Fruit fly (Drosophila melanogaster) whole organism, prepupa: ENCODE results near the gene CG15027.

Experiments
- Blimp-1 ChIP-seq: fragments of 200-800 bp; sonication (Bioruptor generic); optimal IDR thresholded peaks from 3 replicates; lab custom pipeline; 2017; ENCODE audit warnings: missing biosample characterization, missing genetic modification characterization, mild to moderate bottlenecking, moderate library complexity, missing genetic modification reagents
- CG10631 ChIP-seq: fragments of 200-800 bp; sonication (Bioruptor generic); optimal IDR thresholded peaks from 2 replicates; lab custom pipeline; 2016; ENCODE audit warnings: missing biosample characterization, missing genetic modification characterization
- CG10669 ChIP-seq: fragments of 200-800 bp; sonication (Bioruptor generic); optimal IDR thresholded peaks from 3 replicates; lab custom pipeline; 2018; ENCODE audit warnings: missing biosample characterization, mild to moderate bottlenecking, missing genetic modification characterization, moderate library complexity
- CG11294 ChIP-seq: fragments of 200-800 bp; sonication (Bioruptor generic); IDR thresholded peaks from 2 replicates; pipeline ENCODE4 v1.3.6; 2022; ENCODE audit warnings: missing biosample characterization, missing genetic modification characterization
- CG11762 ChIP-seq: fragments of 200-800 bp; sonication (Bioruptor generic); optimal IDR thresholded peaks from 3 replicates; lab custom pipeline; 2016; ENCODE audit warnings: missing biosample characterization, missing genetic modification characterization; ENCODE audit not compliant: insufficient read depth
- CG11902 ChIP-seq: fragments of 200-800 bp; sonication (Bioruptor generic); optimal IDR thresholded peaks from 3 replicates; lab custom pipeline; 2016; ENCODE audit warnings: missing biosample characterization, missing genetic modification characterization
- CG15336 ChIP-seq: fragments of 200-800 bp; sonication (Bioruptor generic); IDR thresholded peaks from 2 replicates; pipeline ENCODE4 v1.3.6; 2022; ENCODE audit warnings: missing biosample characterization, missing genetic modification characterization
- CG1621 ChIP-seq: fragments of 200-800 bp; sonication (Bioruptor generic); optimal IDR thresholded peaks from 3 replicates; lab custom pipeline; 2018; ENCODE audit warnings: missing biosample characterization, mild to moderate bottlenecking, missing genetic modification characterization
- CG32006 ChIP-seq: fragments of 200-800 bp; sonication (Bioruptor generic); optimal IDR thresholded peaks from 3 replicates; lab custom pipeline; 2017; ENCODE audit warnings: missing biosample characterization, mild to moderate bottlenecking, missing genetic modification characterization
- CG3919 ChIP-seq: fragments of 200-800 bp; sonication (Bioruptor generic); optimal IDR thresholded peaks from 3 replicates; lab custom pipeline; 2016; ENCODE audit warnings: missing biosample characterization, missing genetic modification characterization
- CG4318 ChIP-seq: fragments of 200-800 bp; sonication (Bioruptor generic); optimal IDR thresholded peaks from 3 replicates; lab custom pipeline; 2017; ENCODE audit warnings: missing biosample characterization, mild to moderate bottlenecking, missing genetic modification characterization
- CG6163 ChIP-seq: fragments of 200-800 bp; sonication (Bioruptor generic); IDR thresholded peaks from 3 replicates; pipeline ENCODE4 v1.3.6; 2022; ENCODE audit warnings: missing biosample characterization, missing genetic modification characterization
- CG6792 ChIP-seq: fragments of 200-800 bp; sonication (Bioruptor generic); optimal IDR thresholded peaks from 3 replicates; lab custom pipeline; 2016; ENCODE audit warnings: missing biosample characterization, missing genetic modification characterization
- CG6808 ChIP-seq: fragments of 200-800 bp; sonication (Bioruptor generic); optimal IDR thresholded peaks from 3 replicates; lab custom pipeline; 2017; ENCODE audit warnings: missing biosample characterization, missing genetic modification characterization, mild to moderate bottlenecking, moderate library complexity, missing genetic modification reagents
- CG6854 ChIP-seq: fragments of 200-800 bp; sonication (Bioruptor generic); optimal IDR thresholded peaks from 2 replicates; lab custom pipeline; 2017; ENCODE audit warnings: missing biosample characterization, mild to moderate bottlenecking, missing genetic modification characterization
- CG7368 ChIP-seq: fragments of 200-800 bp; sonication (Bioruptor generic); optimal IDR thresholded peaks from 3 replicates; lab custom pipeline; 2016; ENCODE audit warnings: missing biosample characterization, missing genetic modification characterization
- CG8119 ChIP-seq: fragments of 200-800 bp; sonication (Bioruptor generic); IDR thresholded peaks from 3 replicates; pipeline ENCODE4 v1.3.6; 2022; ENCODE audit warnings: missing biosample characterization, missing genetic modification characterization
- CG8319 ChIP-seq: fragments of 200-800 bp; sonication (Bioruptor generic); optimal IDR thresholded peaks from 3 replicates; lab custom pipeline; 2016; ENCODE audit warnings: missing biosample characterization, missing genetic modification characterization
- CG8632 ChIP-seq: fragments of 200-800 bp; sonication (Bioruptor generic); optimal IDR thresholded peaks from 3 replicates; lab custom pipeline; 2016; ENCODE audit warnings: missing biosample characterization, missing genetic modification characterization
- CG9139 ChIP-seq: fragments of 200-800 bp; sonication (Bioruptor generic); optimal IDR thresholded peaks from 3 replicates; lab custom pipeline; 2017; ENCODE audit warnings: missing biosample characterization, mild to moderate bottlenecking, missing genetic modification characterization
- Eip78C ChIP-seq: fragments of 200-800 bp; sonication (Bioruptor generic); peaks from one replicate; lab custom pipeline; 2016; ENCODE audit warnings: missing biosample characterization, missing genetic modification characterization
- Ets21C ChIP-seq: fragments of 200-800 bp; sonication (Bioruptor generic); optimal IDR thresholded peaks from 3 replicates; lab custom pipeline; 2016; ENCODE audit warnings: missing biosample characterization, missing genetic modification characterization
- Ets96B ChIP-seq: fragments of 200-800 bp; optimal IDR thresholded peaks from 2 replicates; lab custom pipeline; 2019; ENCODE audit warnings: missing biosample characterization, mild to moderate bottlenecking, missing genetic modification characterization, moderate library complexity
- Hr38 ChIP-seq: sonication (Bioruptor generic); optimal IDR thresholded peaks from 2 replicates; lab custom pipeline; 2016; ENCODE audit warnings: missing biosample characterization, missing genetic modification characterization
- Hr39 ChIP-seq: fragments of 200-800 bp; sonication (Bioruptor generic); optimal IDR thresholded peaks from 2 replicates; lab custom pipeline; 2016; ENCODE audit warnings: missing biosample characterization, missing genetic modification characterization
- Lpt ChIP-seq: fragments of 200-800 bp; sonication (Bioruptor generic); optimal IDR thresholded peaks from 3 replicates; lab custom pipeline; 2016; ENCODE audit warnings: missing biosample characterization, missing genetic modification characterization
- Met ChIP-seq: fragments of 200-800 bp; sonication (Bioruptor generic); optimal IDR thresholded peaks from 3 replicates; lab custom pipeline; 2016; ENCODE audit warnings: missing biosample characterization, missing genetic modification characterization
- Sox102F ChIP-seq: fragments of 200-800 bp; sonication (Bioruptor generic); optimal IDR thresholded peaks from 2 replicates; lab custom pipeline; 2016; ENCODE audit warnings: missing biosample characterization, mild to moderate bottlenecking, missing genetic modification characterization
- Sox14 ChIP-seq: fragments of 200-800 bp; sonication (Bioruptor generic); optimal IDR thresholded peaks from 3 replicates; lab custom pipeline; 2016; ENCODE audit warnings: missing biosample characterization, missing genetic modification characterization
- Sox15 ChIP-seq: fragments of 200-800 bp; sonication (Bioruptor generic); optimal IDR thresholded peaks from 3 replicates; lab custom pipeline; 2016; ENCODE audit warnings: missing biosample characterization, missing genetic modification characterization
- achi ChIP-seq: fragments of 200-800 bp; sonication (Bioruptor generic); optimal IDR thresholded peaks from 3 replicates; lab custom pipeline; 2016; ENCODE audit warnings: missing biosample characterization, missing genetic modification characterization
- cyc ChIP-seq: fragments of 200-800 bp; sonication (Bioruptor generic); optimal IDR thresholded peaks from 3 replicates; lab custom pipeline; 2016; ENCODE audit warnings: missing biosample characterization, missing genetic modification characterization
- dac ChIP-seq: fragments of 200-800 bp; sonication (Bioruptor generic); optimal IDR thresholded peaks from 2 replicates; lab custom pipeline; 2017; ENCODE audit warnings: missing biosample characterization, mild to moderate bottlenecking, missing genetic modification characterization
- eg ChIP-seq: fragments of 200-800 bp; sonication (Bioruptor generic); IDR thresholded peaks from 3 replicates; pipeline ENCODE4 v1.3.6; 2022; ENCODE audit warnings: missing biosample characterization, missing genetic modification characterization
- esn ChIP-seq: fragments of 200-800 bp; sonication (Bioruptor generic); optimal IDR thresholded peaks from 2 replicates; lab custom pipeline; 2016; ENCODE audit warnings: missing biosample characterization, mild to moderate bottlenecking, missing genetic modification characterization, moderate library complexity
- fd59A ChIP-seq: fragments of 200-800 bp; sonication (Bioruptor generic); optimal IDR thresholded peaks from 2 replicates; lab custom pipeline; 2017; ENCODE audit warnings: missing biosample characterization, mild to moderate bottlenecking, missing genetic modification characterization, missing genetic modification reagents
- fkh ChIP-seq: fragments of 200-800 bp; sonication (Bioruptor generic); optimal IDR thresholded peaks from 3 replicates; lab custom pipeline; 2017; ENCODE audit warnings: missing biosample characterization, mild to moderate bottlenecking, missing genetic modification characterization, moderate library complexity
- lz ChIP-seq: fragments of 200-800 bp; sonication (Bioruptor generic); optimal IDR thresholded peaks from 3 replicates; lab custom pipeline; 2016; ENCODE audit warnings: missing biosample characterization, missing genetic modification characterization
- pdm3 ChIP-seq: fragments of 200-800 bp; sonication (Bioruptor generic); optimal IDR thresholded peaks from 3 replicates; lab custom pipeline; 2016; ENCODE audit warnings: missing biosample characterization, missing genetic modification characterization
- spab ChIP-seq: fragments of 200-800 bp; sonication (Bioruptor generic); optimal IDR thresholded peaks from 2 replicates; lab custom pipeline; 2017; ENCODE audit warnings: missing biosample characterization, mild to moderate bottlenecking, missing genetic modification characterization, missing genetic modification reagents
- ss ChIP-seq, 2 experiments: fragments of 200-800 bp; sonication (Bioruptor generic); optimal IDR thresholded peaks; 2 replicates in 1 of 2; 3 replicates in 1 of 2; lab custom pipeline; 2017 to 2018; ENCODE audit warnings: mild to moderate bottlenecking in 2 of 2, missing biosample characterization in 2 of 2, missing genetic modification characterization in 2 of 2, moderate library complexity in 1 of 2
- svp ChIP-seq: fragments of 200-800 bp; sonication (Bioruptor generic); peaks from one replicate; lab custom pipeline; 2016; ENCODE audit warnings: missing biosample characterization, missing genetic modification characterization
- vri ChIP-seq: fragments of 200-800 bp; sonication (Bioruptor generic); optimal IDR thresholded peaks from 3 replicates; lab custom pipeline; 2016; ENCODE audit warnings: missing biosample characterization, mild to moderate bottlenecking, missing genetic modification characterization

The CG15027 gene

dm6 chrX:15076038-15076575, 9.5 kb downstream of the CG15027 start, which contains the start of gene Lsd-2 (continued):
- no peak for TF ChIP-seq CG11902 (GFP tag; lab: Kevin White, UChicago)
- peak; percentile 56; the same call in 2 of the 3 replicates for TF ChIP-seq eg
- TF ChIP-seq spab (GFP tag; lab: Kevin White, UChicago), result no peak
- peak; percentile 41 for TF ChIP-seq CG3919 (GFP tag; lab: Kevin White, UChicago)
- TF ChIP-seq CG6808 (GFP tag; lab: Kevin White, UChicago), result peak; percentile 47
- TF ChIP-seq Ets21C (GFP tag; lab: Kevin White, UChicago), result peak; percentile 14
- TF ChIP-seq fd59A, result peak; percentile 9
- TF ChIP-seq CG8632, result no peak
- peak; percentile 3 to 55 for TF ChIP-seq ss (GFP tag; optimal IDR thresholded peaks at IDR 0.05; lab: Kevin White, UChicago)
- TF ChIP-seq Hr39 (GFP tag; lab: Kevin White, UChicago), result no peak
- peak; percentile 0 for TF ChIP-seq CG10631
- TF ChIP-seq vri (GFP tag; lab: Kevin White, UChicago), result peak; percentile 70
- peak; percentile 67 for TF ChIP-seq Eip78C
- TF ChIP-seq Sox15 (GFP tag; lab: Kevin White, UChicago), result no peak
- peak; percentile 31 for TF ChIP-seq CG32006 (GFP tag; lab: Kevin White, UChicago)
- TF ChIP-seq CG6792 (GFP tag; lab: Kevin White, UChicago), result no peak
- peak; percentile 7 for TF ChIP-seq CG10669
- TF ChIP-seq Hr38 (GFP tag; lab: Kevin White, UChicago), result no peak
- TF ChIP-seq cyc (GFP tag; lab: Kevin White, UChicago), result no peak
- TF ChIP-seq CG6163 (GFP tag; lab: Robert Waterston, UW), result peak; percentile 67; the same call in 2 of the 3 replicates
- peak; percentile 59 for TF ChIP-seq CG15336 (GFP tag; lab: Robert Waterston, UW)
- no peak for TF ChIP-seq Ets96B (tag; lab: Kevin White, UChicago)
- peak; percentile 41; the same call in 2 of the 3 replicates for TF ChIP-seq CG8119 (GFP tag; lab: Robert Waterston, UW)
- TF ChIP-seq CG11294 (GFP tag; lab: Robert Waterston, UW), result no peak
- peak; percentile 13 for TF ChIP-seq pdm3
- peak; percentile 48 for TF ChIP-seq Sox102F (GFP tag; lab: Kevin White, UChicago)
- TF ChIP-seq svp (GFP tag; lab: Kevin White, UChicago), result peak; percentile 90
- TF ChIP-seq CG1621 (tag; lab: Kevin White, UChicago), result no peak
- peak; percentile 12 for TF ChIP-seq fkh (GFP tag; lab: Kevin White, UChicago)
- no peak for TF ChIP-seq lz (GFP tag; lab: Kevin White, UChicago)
- TF ChIP-seq Lpt (GFP tag; lab: Kevin White, UChicago), result no peak
- peak; percentile 32 for TF ChIP-seq CG6854 (GFP tag; lab: Kevin White, UChicago)

- TF ChIP-seq CG8319 (GFP tag; lab: Kevin White, UChicago) (no peak), Blimp-1 (GFP tag; lab: Kevin White, UChicago) (peak; percentile 48)
Measured at dm6 chrX:15075485-15076037, 10.1 kb downstream of the CG15027 start.

- TF ChIP-seq CG11762, result peak; percentile 74
- peak; percentile 81 for TF ChIP-seq cyc (GFP tag; lab: Kevin White, UChicago)
- TF ChIP-seq CG3919 (GFP tag; lab: Kevin White, UChicago), result peak; percentile 90
- TF ChIP-seq pdm3, result peak; percentile 92
- TF ChIP-seq Sox15 (GFP tag; lab: Kevin White, UChicago), result peak; percentile 60
- peak; percentile 85 for TF ChIP-seq lz (GFP tag; lab: Kevin White, UChicago)
- TF ChIP-seq CG8632, result peak; percentile 80
- TF ChIP-seq CG9139 (GFP tag; lab: Kevin White, UChicago), result peak; percentile 74
- TF ChIP-seq dac, result peak; percentile 87
- peak; percentile 88 for TF ChIP-seq Sox14
- TF ChIP-seq CG7368 (GFP tag; lab: Kevin White, UChicago), result peak; percentile 82
- peak; percentile 80 for TF ChIP-seq Met (GFP tag; lab: Kevin White, UChicago)
- TF ChIP-seq Hr39 (GFP tag; lab: Kevin White, UChicago), result peak; percentile 79
- peak; percentile 85 for TF ChIP-seq CG10631
- peak; percentile 95 for TF ChIP-seq Eip78C
- TF ChIP-seq ss (GFP tag; optimal IDR thresholded peaks at IDR 0.05; lab: Kevin White, UChicago), result peak; percentile 91 to 93
- peak; percentile 67 for TF ChIP-seq CG8319 (GFP tag; lab: Kevin White, UChicago)
- TF ChIP-seq CG11902 (GFP tag; lab: Kevin White, UChicago), result peak; percentile 71
- peak; percentile 80 for TF ChIP-seq esn (GFP tag; lab: Kevin White, UChicago)
- TF ChIP-seq Sox102F (GFP tag; lab: Kevin White, UChicago), result peak; percentile 78
- TF ChIP-seq CG4318, result peak; percentile 88
- TF ChIP-seq vri (GFP tag; lab: Kevin White, UChicago), result peak; percentile 81
- TF ChIP-seq achi, result peak; percentile 85
- TF ChIP-seq CG1621 (tag; lab: Kevin White, UChicago), result peak; percentile 76
- peak; percentile 85 for TF ChIP-seq eg
- TF ChIP-seq CG11294 (GFP tag; lab: Robert Waterston, UW), result peak; percentile 81
Measured at dm6 chrX:15074646-15075351, 10.8 kb downstream of the CG15027 start.
